Fruit fly (Drosophila melanogaster) whole organism, embryonic: Measurements from ENCODE around the gene CG43127.

Experiments
- CG14860 ChIP-seq: fragments of 200-800 bp; sonication (Bioruptor generic); IDR thresholded peaks from 3 replicates; pipeline ENCODE4 v1.3.6; 2022; ENCODE audit warnings: missing biosample characterization, missing genetic modification characterization; ENCODE audit not compliant: partially characterized antibody
- CG18619 ChIP-seq: fragments of 200-800 bp; sonication (Bioruptor generic); optimal IDR thresholded peaks from 3 replicates; lab custom pipeline; 2017; ENCODE audit warnings: missing biosample characterization, mild to moderate bottlenecking, missing genetic modification characterization
- CTCF ChIP-seq: fragments of 200-800 bp; sonication (Bioruptor generic); optimal IDR thresholded peaks from 2 replicates; lab custom pipeline; 2017; ENCODE audit warnings: missing biosample characterization, mild to moderate bottlenecking, missing genetic modification characterization, moderate library complexity
- Hr39 ChIP-seq: fragments of >200 bp; optimal IDR thresholded peaks from 2 replicates; lab custom pipeline; 2017
- Sry-δ ChIP-seq: fragments of 200-800 bp; sonication (Bioruptor generic); optimal IDR thresholded peaks from 2 replicates; lab custom pipeline; 2016; ENCODE audit warnings: missing biosample characterization, missing genetic modification characterization
- Taf1 ChIP-seq: fragments of 200-800 bp; sonication (Bioruptor generic); IDR thresholded peaks from 2 replicates; pipeline ENCODE4 v1.3.6; 2022; ENCODE audit warnings: missing biosample characterization, missing genetic modification characterization
- crol ChIP-seq: fragments of 200-800 bp; sonication (Bioruptor generic); IDR thresholded peaks from 2 replicates; pipeline ENCODE4 v1.3.6; 2022; ENCODE audit warnings: missing biosample characterization, missing genetic modification characterization
- cwo ChIP-seq: fragments of 200-800 bp; sonication (Bioruptor generic); optimal IDR thresholded peaks from 3 replicates; lab custom pipeline; 2017; ENCODE audit warnings: missing biosample characterization, missing genetic modification characterization, mild to moderate bottlenecking, moderate library complexity, missing genetic modification reagents
- fru ChIP-seq: fragments of >200 bp; optimal IDR thresholded peaks from 2 replicates; lab custom pipeline; 2017
- lilli ChIP-seq: fragments of 200-800 bp; sonication (Bioruptor generic); optimal IDR thresholded peaks from 3 replicates; lab custom pipeline; 2016; ENCODE audit warnings: missing biosample characterization, missing genetic modification characterization
- luna ChIP-seq: fragments of 200-800 bp; sonication (Bioruptor generic); optimal IDR thresholded peaks from 2 replicates; lab custom pipeline; 2016; ENCODE audit warnings: missing biosample characterization, missing genetic modification characterization
- pan ChIP-seq, 4 experiments: fragments of >200 bp in 3 of 4; fragments of 200-800 bp in 1 of 4; sonication (Bioruptor generic) in 1 of 4; optimal IDR thresholded peaks in 3 of 4; IDR thresholded peaks in 1 of 4; 2 replicates each; pipeline versions ENCODE4 v1.3.6 to Lab custom; 2017 to 2022; ENCODE audit warnings: missing biosample characterization in 2 of 4, missing genetic modification characterization in 2 of 4, mixed read lengths in 1 of 4
- ssp ChIP-seq: fragments of 200-800 bp; sonication (Bioruptor generic); IDR thresholded peaks from 2 replicates; pipeline ENCODE4 v1.3.6; 2022; ENCODE audit warnings: missing biosample characterization, missing genetic modification characterization

dm6 chr3L:10628384-10628783 lies 3.0 kb upstream of the CG43127 start, which contains the start of gene CG14151:
- TF ChIP-seq luna (no peak), cwo (GFP tag; lab: Kevin White, UChicago) (no peak), lilli (GFP tag; lab: Kevin White, UChicago) (no peak), ssp (GFP tag; lab: Robert Waterston, UW) (no peak), pan (optimal IDR thresholded peaks at IDR 0.05; lab: Kevin White, UChicago) (no peak), pan (GFP tag; optimal IDR thresholded peaks at IDR 0.05 in 1 of 2, IDR thresholded peaks at IDR 0.05 in 1 of 2) (no peak), crol (GFP tag; lab: Robert Waterston, UW) (no peak), Hr39 (lab: Kevin White, UChicago) (no peak), Sry-δ (GFP tag; lab: Kevin White, UChicago) (no peak), CG18619 (GFP tag; lab: Kevin White, UChicago) (no peak), Taf1 (GFP tag; lab: Robert Waterston, UW) (no peak), fru (lab: Kevin White, UChicago) (no peak), CTCF (no peak), CG14860 (GFP tag; lab: Robert Waterston, UW) (no peak)
